Worm (Caenorhabditis elegans): ENCODE results near the gene trxr-1.

DNA sequence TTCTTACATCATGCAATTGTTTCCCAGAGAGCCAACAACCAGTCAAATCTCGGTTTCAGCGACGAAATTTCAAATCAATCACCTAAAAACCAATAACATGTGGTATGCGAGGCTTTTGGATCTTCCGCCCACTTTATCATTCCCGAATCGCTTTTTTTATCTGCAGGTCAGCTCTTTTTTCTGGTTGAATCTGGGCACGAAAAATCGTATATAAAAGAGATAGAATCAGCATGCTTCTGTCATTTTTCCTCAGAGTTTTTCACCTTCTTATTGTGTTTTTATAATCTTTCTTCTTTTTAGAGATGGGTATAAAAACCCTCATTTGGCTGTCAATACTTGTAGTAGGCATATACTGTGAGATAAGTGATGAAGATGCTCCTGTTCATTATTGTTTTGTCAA lies 8.4 kb upstream of the trxr-1 start, which contains the start of gene cht-3:
- TF ChIP-seq elt-3 (tag; optimal IDR thresholded peaks at IDR 0.05) (no peak), ham-2 (GFP tag; optimal IDR thresholded peaks at IDR 0.05) (no peak), mab-5 (tag; optimal IDR thresholded peaks at IDR 0.05) (no peak), elt-1 (tag; optimal IDR thresholded peaks at IDR 0.05; ENCODE audit: borderline replicate concordance, insufficient read depth) (no peak), ztf-11 (tag; optimal IDR thresholded peaks at IDR 0.05) (no peak), pha-4 (tag; optimal IDR thresholded peaks at IDR 0.05) (no peak)

All from whole organism, mixed stage, embryonic.